Fruit fly (Drosophila melanogaster): ENCODE measurements around the gene CG31546.

CG31546 gene

DNA sequence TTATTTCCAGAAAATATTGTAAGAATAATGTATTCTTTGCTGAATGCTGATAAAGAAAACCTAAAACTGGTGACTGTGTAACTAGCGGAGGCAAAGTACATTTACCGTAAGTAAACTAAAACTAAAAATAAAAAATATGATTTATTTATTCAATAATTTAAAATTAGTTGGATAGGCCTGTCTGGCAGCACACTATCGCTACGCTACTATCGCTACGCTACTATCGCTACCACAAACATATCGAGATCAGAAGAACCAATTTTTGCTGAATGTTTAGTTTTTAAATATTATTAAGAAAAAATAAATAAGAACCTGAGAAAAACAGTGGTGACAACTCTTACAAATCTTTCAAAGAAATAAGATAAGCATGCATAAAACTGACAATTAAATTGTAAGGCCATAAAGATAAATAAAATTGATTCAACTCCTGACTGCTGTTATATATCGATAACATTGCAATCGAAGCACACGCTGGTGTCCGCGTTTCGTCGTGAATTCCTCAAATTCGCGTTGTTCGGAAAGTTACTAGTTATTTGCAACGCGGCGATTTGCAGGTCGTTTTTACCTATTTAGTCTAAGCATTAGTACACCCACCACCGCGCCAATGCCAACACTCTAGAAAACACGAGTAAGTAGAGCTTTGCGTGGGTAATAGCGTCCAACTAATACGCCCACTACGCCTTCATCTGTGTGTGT is 24.9 kb upstream of the CG31546 start, which contains the start of gene Wdr33:
Wdr33 (plus strand) TSS at position 438 of the 696 bp plus-strand sequence.
- TF ChIP-seq CG14711 (tag; optimal IDR thresholded peaks at IDR 0.05) (no peak), CG33017 (tag; optimal IDR thresholded peaks at IDR 0.05) (peak; percentile 39), CG12768 (GFP tag; optimal IDR thresholded peaks at IDR 0.05) (peak; percentile 41), tj (GFP tag; optimal IDR thresholded peaks at IDR 0.05) (peak; percentile 88), CG7045 (GFP tag; optimal IDR thresholded peaks at IDR 0.05) (peak; percentile 43), Hr96 (GFP tag; optimal IDR thresholded peaks at IDR 0.05) (no peak), Mnt (GFP tag; optimal IDR thresholded peaks at IDR 0.05) (peak; percentile 52), pad (GFP tag; optimal IDR thresholded peaks at IDR 0.05) (peak; percentile 24), bab1 (GFP tag; optimal IDR thresholded peaks at IDR 0.05) (no peak), toe (GFP tag; optimal IDR thresholded peaks at IDR 0.05) (no peak), CG7101 (tag; optimal IDR thresholded peaks at IDR 0.05) (peak; percentile 37), ovo (GFP tag; optimal IDR thresholded peaks at IDR 0.05) (peak; percentile 44), CG11617 (GFP tag; optimal IDR thresholded peaks at IDR 0.05) (peak; percentile 58), cnc (optimal IDR thresholded peaks at IDR 0.05) (no peak), cic (GFP tag; optimal IDR thresholded peaks at IDR 0.05) (no peak), CG1620 (GFP tag; optimal IDR thresholded peaks at IDR 0.05) (no peak), CG5204 (GFP tag; optimal IDR thresholded peaks at IDR 0.05) (peak; percentile 52), kay (GFP tag; ENCODE audit: borderline replicate concordance) (no peak)

dm6 chr3R:5659829-5660197 is 24.4 kb upstream of the CG31546 start, which contains the start of gene CG2182:
Gene CG2182 (minus strand): TSS chr3R:5659912.
- TF ChIP-seq CG1620 (GFP tag; optimal IDR thresholded peaks at IDR 0.05) (peak; percentile 60), Clk (GFP tag; optimal IDR thresholded peaks at IDR 0.05) (no peak), toe (GFP tag; optimal IDR thresholded peaks at IDR 0.05) (peak; percentile 38), Crg-1 (GFP tag; optimal IDR thresholded peaks at IDR 0.05) (peak; percentile 9), cic (GFP tag; optimal IDR thresholded peaks at IDR 0.05) (no peak)

DNA sequence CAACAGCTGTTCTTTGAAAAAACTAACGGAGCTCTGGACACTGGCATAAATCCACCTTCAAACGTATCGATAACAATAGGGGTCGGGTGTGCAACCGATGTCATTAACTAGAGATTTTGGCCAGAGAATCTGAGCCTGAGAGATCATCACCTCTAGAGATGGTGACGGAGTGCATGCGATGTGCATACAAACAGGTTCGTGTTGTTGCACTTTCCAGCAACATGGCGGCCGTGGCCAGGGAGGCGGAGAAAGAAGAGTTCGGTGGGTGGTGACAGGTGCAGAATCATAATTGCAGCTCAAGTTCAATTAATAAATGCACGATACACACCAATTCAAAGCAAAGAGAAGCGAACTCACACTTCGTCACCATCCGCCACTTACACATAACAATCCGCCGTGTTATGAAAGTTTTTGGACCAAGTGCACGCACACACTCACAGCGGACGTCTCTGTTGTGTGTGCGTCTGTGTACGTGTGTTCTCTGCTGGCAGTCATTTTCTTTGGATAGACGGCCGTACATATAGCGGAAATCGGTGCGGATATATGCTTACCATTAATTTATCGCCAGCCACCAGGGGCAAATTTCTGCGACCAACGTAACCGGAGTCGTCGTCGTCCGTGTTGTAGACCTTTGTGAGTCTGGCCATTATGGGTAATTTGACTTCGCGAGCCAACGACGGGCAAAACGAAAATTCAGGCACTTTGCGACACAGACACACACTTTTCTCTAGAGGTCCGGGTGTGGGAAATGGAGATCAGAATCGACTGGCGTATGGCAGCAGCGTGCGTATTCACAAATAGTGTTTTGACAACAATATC is 23.8 kb upstream of the CG31546 start:
- TF ChIP-seq Crg-1 (GFP tag; optimal IDR thresholded peaks at IDR 0.05) = no peak
- no peak for TF ChIP-seq pad (GFP tag; optimal IDR thresholded peaks at IDR 0.05)
- no peak for TF ChIP-seq CG5204 (GFP tag; optimal IDR thresholded peaks at IDR 0.05)
- TF ChIP-seq tj (GFP tag; optimal IDR thresholded peaks at IDR 0.05) = no peak
- TF ChIP-seq bab1 (GFP tag; optimal IDR thresholded peaks at IDR 0.05) = peak; percentile 22
- TF ChIP-seq Clk (GFP tag; optimal IDR thresholded peaks at IDR 0.05) = no peak
- no peak for TF ChIP-seq CG1620 (GFP tag; optimal IDR thresholded peaks at IDR 0.05)
- TF ChIP-seq CG7101 (tag; optimal IDR thresholded peaks at IDR 0.05) = no peak
- TF ChIP-seq kay (GFP tag; ENCODE audit: borderline replicate concordance) = no peak
- no peak for TF ChIP-seq Mnt (GFP tag; optimal IDR thresholded peaks at IDR 0.05)
- TF ChIP-seq CG33017 (tag; optimal IDR thresholded peaks at IDR 0.05) = no peak
- peak; percentile 35 for TF ChIP-seq cic (GFP tag; optimal IDR thresholded peaks at IDR 0.05)
- TF ChIP-seq cnc (optimal IDR thresholded peaks at IDR 0.05) = no peak
- TF ChIP-seq Hr96 (GFP tag; optimal IDR thresholded peaks at IDR 0.05) = no peak
- TF ChIP-seq CG7045 (GFP tag; optimal IDR thresholded peaks at IDR 0.05) = no peak
- no peak for TF ChIP-seq toe (GFP tag; optimal IDR thresholded peaks at IDR 0.05)
- peak; percentile 32 for TF ChIP-seq CG12768 (GFP tag; optimal IDR thresholded peaks at IDR 0.05)
- TF ChIP-seq ovo (GFP tag; optimal IDR thresholded peaks at IDR 0.05) = peak; percentile 77
- no peak for TF ChIP-seq CG11617 (GFP tag; optimal IDR thresholded peaks at IDR 0.05)
- no peak for TF ChIP-seq CG14711 (tag; optimal IDR thresholded peaks at IDR 0.05)

DNA sequence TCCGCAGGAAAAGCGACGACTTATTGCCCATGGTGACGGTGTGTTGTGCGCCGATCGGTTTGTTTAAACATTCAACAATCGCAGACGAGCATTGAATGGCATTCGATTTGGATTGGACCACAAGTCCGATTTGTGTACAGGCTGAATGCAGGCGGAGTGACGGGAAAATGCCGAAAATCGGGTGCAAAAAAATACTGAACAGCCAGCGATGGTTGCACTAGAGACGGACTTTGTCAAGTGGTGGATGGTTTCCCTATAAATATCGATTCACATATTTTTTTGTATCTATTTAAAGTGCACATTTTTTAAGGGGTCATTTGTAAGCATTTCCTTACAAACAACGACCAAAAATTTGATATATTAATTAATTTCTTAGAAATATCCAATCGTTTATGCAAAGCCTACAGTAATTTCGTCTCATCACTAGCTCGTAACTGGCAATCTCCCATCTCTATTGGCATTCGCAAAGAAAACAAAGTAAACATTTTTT is 19.3 kb upstream of the CG31546 start, which contains the start of the genes elm and MED27:
elm (minus strand) TSS at position 170 of the 490 bp plus-strand sequence.
MED27 (plus strand) TSS at position 448 of the 490 bp plus-strand sequence.
- TF ChIP-seq Crg-1 (GFP tag; optimal IDR thresholded peaks at IDR 0.05) (peak; percentile 90), cic (GFP tag; optimal IDR thresholded peaks at IDR 0.05) (peak; percentile 61), toe (GFP tag; optimal IDR thresholded peaks at IDR 0.05) (peak; percentile 98), CG1620 (GFP tag; optimal IDR thresholded peaks at IDR 0.05) (peak; percentile 98), CG12768 (GFP tag; optimal IDR thresholded peaks at IDR 0.05) (peak; percentile 90), pad (GFP tag; optimal IDR thresholded peaks at IDR 0.05) (peak; percentile 80), tj (GFP tag; optimal IDR thresholded peaks at IDR 0.05) (peak; percentile 86), Hr96 (GFP tag; optimal IDR thresholded peaks at IDR 0.05) (peak; percentile 87), CG33017 (tag; optimal IDR thresholded peaks at IDR 0.05) (peak; percentile 84), CG7045 (GFP tag; optimal IDR thresholded peaks at IDR 0.05) (peak; percentile 91), cnc (optimal IDR thresholded peaks at IDR 0.05) (no peak), bab1 (GFP tag; optimal IDR thresholded peaks at IDR 0.05) (peak; percentile 90), CG11617 (GFP tag; optimal IDR thresholded peaks at IDR 0.05) (peak; percentile 94), CG5204 (GFP tag; optimal IDR thresholded peaks at IDR 0.05) (no peak), Mnt (GFP tag; optimal IDR thresholded peaks at IDR 0.05) (peak; percentile 87), Clk (GFP tag; optimal IDR thresholded peaks at IDR 0.05) (peak; percentile 87), CG14711 (tag; optimal IDR thresholded peaks at IDR 0.05) (peak; percentile 84), kay (GFP tag; ENCODE audit: borderline replicate concordance) (no peak), CG7101 (tag; optimal IDR thresholded peaks at IDR 0.05) (peak; percentile 92), ovo (GFP tag; optimal IDR thresholded peaks at IDR 0.05) (peak; percentile 97)

DNA sequence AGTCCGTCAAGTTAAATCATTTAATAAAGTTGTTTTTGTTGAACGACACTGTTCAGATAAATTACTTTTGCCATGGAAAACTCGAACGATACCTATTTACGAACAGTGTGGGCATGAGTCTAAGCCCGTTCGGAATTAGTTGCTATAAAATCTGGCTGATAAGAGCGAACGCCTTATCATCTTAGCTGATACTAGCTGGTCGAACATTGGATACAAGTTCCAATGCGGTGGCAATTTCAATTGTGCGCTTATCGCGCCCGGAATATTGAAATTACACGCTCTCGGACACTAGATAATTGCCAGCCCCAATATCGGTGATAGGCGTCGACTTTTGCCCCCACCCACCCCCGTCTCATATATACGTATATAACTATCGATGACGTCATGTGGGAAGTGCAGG is 18.5 kb upstream of the CG31546 start:
- TF ChIP-seq cic (GFP tag; optimal IDR thresholded peaks at IDR 0.05) = peak; percentile 48
- no peak for TF ChIP-seq toe (GFP tag; optimal IDR thresholded peaks at IDR 0.05)

Measured in whole organism, adult.